Worm (Caenorhabditis elegans): ENCODE results near the gene pgm-1.

The pgm-1 gene

DNA sequence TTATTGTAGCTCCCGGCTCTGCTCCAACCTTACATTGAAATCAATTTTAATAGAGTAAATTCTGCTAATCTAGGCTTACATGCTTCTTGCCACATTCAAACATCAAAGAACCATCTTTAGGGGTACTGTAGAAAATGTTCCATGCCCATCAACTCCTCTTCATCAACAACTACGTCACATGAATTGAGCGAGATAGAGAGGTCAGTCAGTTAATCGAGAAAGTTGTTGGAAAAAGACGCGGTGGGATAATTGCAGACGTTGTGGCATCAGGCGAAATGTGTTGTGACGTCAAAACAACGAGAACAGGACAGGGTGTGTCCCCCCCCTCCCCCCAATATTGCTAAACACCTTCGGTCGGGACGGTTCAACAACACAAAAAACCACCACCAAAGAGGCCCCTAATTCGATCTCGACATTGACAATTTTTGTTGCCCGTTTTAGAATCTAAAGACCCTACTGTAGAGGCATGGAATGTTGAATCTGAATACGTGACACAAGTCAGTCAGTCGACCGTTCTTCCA is 29.3 kb downstream of the pgm-1 start:
- TF ChIP-seq unc-30 (tag; optimal IDR thresholded peaks at IDR 0.05) (no peak), xbp-1 (tag; optimal IDR thresholded peaks at IDR 0.05) (no peak), vab-15 (tag; optimal IDR thresholded peaks at IDR 0.05) (no peak), tlp-1 (tag; optimal IDR thresholded peaks at IDR 0.05) (no peak), unc-62 (GFP tag; optimal IDR thresholded peaks at IDR 0.05) (no peak), mab-9 (GFP tag; IDR thresholded peaks at IDR 0.05) (no peak), lin-14 (GFP tag; optimal IDR thresholded peaks at IDR 0.05) (peak; percentile 47), nhr-71 (tag; optimal IDR thresholded peaks at IDR 0.05) (no peak), mef-2 (tag; optimal IDR thresholded peaks at IDR 0.05) (no peak), ztf-4 (tag; optimal IDR thresholded peaks at IDR 0.05) (no peak), hlh-4 (tag; optimal IDR thresholded peaks at IDR 0.05) (no peak), unc-98 (GFP tag; IDR thresholded peaks at IDR 0.05) (no peak), dpl-1 (GFP tag; optimal IDR thresholded peaks at IDR 0.05) (no peak), C16A3.4 (tag; optimal IDR thresholded peaks at IDR 0.05) (no peak), C34B4.2 (tag; optimal IDR thresholded peaks at IDR 0.05) (no peak), lin-13 (GFP tag; optimal IDR thresholded peaks at IDR 0.05) (no peak), lin-35 (GFP tag; optimal IDR thresholded peaks at IDR 0.05) (peak in 1 of 2 experiments; percentile 15), ztf-11 (tag; optimal IDR thresholded peaks at IDR 0.05) (no peak), hlh-17 (GFP tag; optimal IDR thresholded peaks at IDR 0.05; ENCODE audit: borderline replicate concordance) (no peak), ceh-90 (tag; optimal IDR thresholded peaks at IDR 0.05) (no peak), rnt-1 (tag; optimal IDR thresholded peaks at IDR 0.05) (no peak), elt-3 (tag; optimal IDR thresholded peaks at IDR 0.05) (peak in 1 of 6 experiments; percentile 26), pqm-1 (tag; optimal IDR thresholded peaks at IDR 0.05) (no peak), nhr-77 (tag; optimal IDR thresholded peaks at IDR 0.05) (no peak), fkh-8 (tag; optimal IDR thresholded peaks at IDR 0.05) (no peak), nhr-11 (tag; optimal IDR thresholded peaks at IDR 0.05) (no peak), skn-1 (tag; optimal IDR thresholded peaks at IDR 0.05) (no peak), dsc-1 (tag; optimal IDR thresholded peaks at IDR 0.05) (no peak), ceh-8 (GFP tag; optimal IDR thresholded peaks at IDR 0.05) (no peak), unc-130 (tag; optimal IDR thresholded peaks at IDR 0.05) (peak; percentile 11), ets-5 (GFP tag; IDR thresholded peaks at IDR 0.05) (no peak), nhr-85 (tag) (peak; percentile 93), alr-1 (tag; optimal IDR thresholded peaks at IDR 0.05; ENCODE audit: borderline replicate concordance) (no peak), mep-1 (tag; optimal IDR thresholded peaks at IDR 0.05) (no peak), nhr-76 (tag; optimal IDR thresholded peaks at IDR 0.05) (no peak), ceh-88 (GFP tag; IDR thresholded peaks at IDR 0.05) (no peak), nhr-28 (tag; optimal IDR thresholded peaks at IDR 0.05) (no peak), fkh-10 (GFP tag; optimal IDR thresholded peaks at IDR 0.05) (no peak), snpc-4 (tag; optimal IDR thresholded peaks at IDR 0.05) (no peak), ama-1 (optimal IDR thresholded peaks at IDR 0.05) (no peak), swsn-7 (tag; optimal IDR thresholded peaks at IDR 0.05) (no peak), grh-1 (GFP tag; IDR thresholded peaks at IDR 0.05) (peak; percentile 40), efl-1 (optimal IDR thresholded peaks at IDR 0.05) (no peak), efl-1 (GFP tag; optimal IDR thresholded peaks at IDR 0.05 in 1 of 2) (peak in 1 of 2 experiments; percentile 81), C04F5.9 (tag; optimal IDR thresholded peaks at IDR 0.05) (no peak), aly-2 (tag; optimal IDR thresholded peaks at IDR 0.05) (no peak), nhr-12 (tag; optimal IDR thresholded peaks at IDR 0.05) (no peak), unc-86 (tag; optimal IDR thresholded peaks at IDR 0.05) (no peak), nhr-237 (tag; optimal IDR thresholded peaks at IDR 0.05) (no peak), blmp-1 (tag; optimal IDR thresholded peaks at IDR 0.05) (peak; percentile 52), snu-23 (GFP tag; optimal IDR thresholded peaks at IDR 0.05) (no peak), lir-3 (tag; optimal IDR thresholded peaks at IDR 0.05; ENCODE audit: poor library complexity) (no peak), efl-3 (GFP tag; optimal IDR thresholded peaks at IDR 0.05) (no peak), irx-1 (tag; optimal IDR thresholded peaks at IDR 0.05) (no peak), egl-13 (tag; optimal IDR thresholded peaks at IDR 0.05) (no peak)

All from whole organism, L1 larva.